Fruit fly (Drosophila melanogaster) whole organism, pupa: ENCODE measurements around the gene CG11581.

Source experiments
- CG10348 ChIP-seq: fragments of 200-800 bp; sonication (Bioruptor generic); IDR thresholded peaks from 2 replicates; pipeline ENCODE4 v1.3.6; 2022; ENCODE audit warnings: missing biosample characterization, missing genetic modification characterization
- CG12605 ChIP-seq: fragments of 200-800 bp; sonication (Bioruptor generic); IDR thresholded peaks from 2 replicates; pipeline ENCODE4 v1.3.6; 2022; ENCODE audit warnings: missing biosample characterization, missing genetic modification characterization
- CG13204 ChIP-seq: fragments of 200-800 bp; sonication (Bioruptor generic); optimal IDR thresholded peaks from 2 replicates; lab custom pipeline; 2018; ENCODE audit warnings: missing biosample characterization, mild to moderate bottlenecking, missing genetic modification characterization, moderate library complexity
- CG14655 ChIP-seq: fragments of 200-800 bp; sonication (Bioruptor generic); optimal IDR thresholded peaks from 3 replicates; lab custom pipeline; 2017; ENCODE audit warnings: mild to moderate bottlenecking, missing biosample characterization, missing genetic modification reagents, missing genetic modification characterization
- CG34367 ChIP-seq: fragments of 200-800 bp; sonication (Bioruptor generic); optimal IDR thresholded peaks from 2 replicates; lab custom pipeline; 2018; ENCODE audit warnings: missing biosample characterization, mild to moderate bottlenecking, missing genetic modification characterization
- CG4496 ChIP-seq: fragments of 200-800 bp; sonication (Bioruptor generic); IDR thresholded peaks from 3 replicates; pipeline ENCODE4 v1.3.6; 2022; ENCODE audit warnings: missing biosample characterization, missing genetic modification characterization
- CG8301 ChIP-seq: fragments of 200-800 bp; sonication (Bioruptor generic); optimal IDR thresholded peaks from 2 replicates; lab custom pipeline; 2018; ENCODE audit warnings: missing biosample characterization, mild to moderate bottlenecking, missing genetic modification characterization
- CG9948 ChIP-seq: fragments of 200-800 bp; sonication (Bioruptor generic); optimal IDR thresholded peaks from 2 replicates; lab custom pipeline; 2018; ENCODE audit warnings: missing biosample characterization, mild to moderate bottlenecking, missing genetic modification characterization, moderate library complexity
- EcR ChIP-seq: fragments of 200-800 bp; sonication (Bioruptor generic); optimal IDR thresholded peaks from 3 replicates; lab custom pipeline; 2019; ENCODE audit warnings: missing biosample characterization, missing genetic modification characterization, mild to moderate bottlenecking, moderate library complexity, missing genetic modification reagents
- Ets98B ChIP-seq: fragments of 200-800 bp; sonication (Bioruptor generic); IDR thresholded peaks from 2 replicates; pipeline ENCODE4 v1.3.6; 2022; ENCODE audit warnings: missing biosample characterization, missing genetic modification characterization
- gl ChIP-seq: fragments of 200-800 bp; sonication (Bioruptor generic); optimal IDR thresholded peaks from 2 replicates; lab custom pipeline; 2018; ENCODE audit warnings: missing biosample characterization, mild to moderate bottlenecking, missing genetic modification characterization
- rn ChIP-seq: fragments of 200-800 bp; sonication (Bioruptor generic); IDR thresholded peaks from 2 replicates; pipeline ENCODE4 v1.3.6; 2022; ENCODE audit warnings: missing biosample characterization, missing genetic modification characterization

DNA sequence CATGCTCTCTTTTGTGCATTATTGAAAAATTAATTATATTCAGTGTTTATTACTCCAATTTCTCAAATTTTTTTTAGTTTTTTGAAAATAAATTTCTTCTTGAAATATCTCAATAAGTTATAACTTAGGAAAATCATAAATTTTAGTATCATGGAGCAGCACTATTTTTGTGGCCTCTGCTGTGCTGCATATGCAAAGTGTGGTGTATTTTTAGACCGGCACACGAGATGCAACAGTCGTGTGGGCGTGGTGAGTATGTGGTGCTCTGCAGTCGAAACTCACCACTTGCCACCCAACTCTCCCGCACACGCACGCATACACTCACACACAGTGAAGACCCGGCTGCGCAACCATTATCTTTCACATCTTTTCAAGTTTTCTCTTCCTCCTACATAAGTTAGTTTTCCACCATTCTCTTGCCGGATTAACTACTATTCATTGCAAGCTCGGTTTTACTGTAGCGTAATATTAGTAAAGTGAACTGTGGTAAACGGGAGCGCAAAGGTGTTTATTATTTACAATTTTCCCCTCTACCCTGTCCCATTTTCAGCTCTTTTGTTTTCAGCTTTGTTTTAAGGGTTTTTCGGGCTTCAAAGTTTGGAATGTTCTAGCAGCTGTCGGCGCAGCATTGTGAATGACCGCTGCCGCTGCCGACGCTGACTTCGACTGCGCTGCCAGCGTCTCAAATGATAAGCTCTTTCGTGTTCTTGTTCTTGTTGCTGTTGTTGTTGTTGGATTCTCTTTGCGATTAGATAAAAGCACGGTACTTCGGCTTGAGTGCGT is 31.9 kb downstream of the CG11581 start:
- TF ChIP-seq gl (no peak), CG4496 (GFP tag; lab: Robert Waterston, UW) (peak; percentile 77), CG9948 (tag; lab: Kevin White, UChicago) (peak; percentile 63), CG12605 (GFP tag; lab: Robert Waterston, UW) (peak; percentile 72), Ets98B (peak; percentile 79), CG8301 (tag; lab: Kevin White, UChicago) (peak; percentile 70), CG13204 (GFP tag; lab: Kevin White, UChicago) (peak; percentile 38), rn (GFP tag; lab: Robert Waterston, UW) (0 out of 2 replicates have a peak, but pooled peaks have one; percentile 7), CG14655 (peak; percentile 79), EcR (GFP tag; lab: Kevin White, UChicago) (peak; percentile 49), CG10348 (GFP tag; lab: Robert Waterston, UW) (no peak), CG34367 (tag; lab: Kevin White, UChicago) (peak; percentile 56)
